Worm (Caenorhabditis elegans): Measurements from ENCODE around the gene athp-1.

- no peak for TF ChIP-seq mab-5 (tag; optimal IDR thresholded peaks at IDR 0.05)
- TF ChIP-seq unc-62 (GFP tag; optimal IDR thresholded peaks at IDR 0.05): no peak
- no peak for TF ChIP-seq ama-1 (optimal IDR thresholded peaks at IDR 0.05)
- TF ChIP-seq elt-3 (tag; optimal IDR thresholded peaks at IDR 0.05): no peak
- no peak for TF ChIP-seq nhr-12 (tag; optimal IDR thresholded peaks at IDR 0.05)
- no peak for TF ChIP-seq aly-2 (tag; optimal IDR thresholded peaks at IDR 0.05)
- TF ChIP-seq zag-1 (tag; optimal IDR thresholded peaks at IDR 0.05): no peak
- TF ChIP-seq ceh-82 (tag; optimal IDR thresholded peaks at IDR 0.05): no peak
- TF ChIP-seq ztf-11 (tag; optimal IDR thresholded peaks at IDR 0.05): no peak
- no peak for TF ChIP-seq egl-27 (tag; optimal IDR thresholded peaks at IDR 0.05)
These were observed 1.5 kb upstream of the athp-1 start, which contains the start of gene C44B9.3 for ce11 chrIII:10880083-10880482.
